Worm (Caenorhabditis elegans) whole organism, late embryonic: ENCODE measurements around the gene F35H12.1.

Experiments
- C08G9.2 ChIP-seq: sonication (generic microtip); optimal IDR thresholded peaks from 2 replicates; lab custom pipeline; 2016; ENCODE audit warnings: mild to moderate bottlenecking, missing genetic modification characterization, moderate library complexity, missing compliant biosample characterization
- C38D4.7 ChIP-seq: fragments of 200-800 bp; sonication (Bioruptor generic); optimal IDR thresholded peaks from 2 replicates; lab custom pipeline; 2018; ENCODE audit warnings: mild to moderate bottlenecking, missing genetic modification characterization, moderate library complexity, missing compliant biosample characterization
- K02D7.2 ChIP-seq: sonication (generic microtip); optimal IDR thresholded peaks from 2 replicates; lab custom pipeline; 2017; ENCODE audit warnings: mild to moderate bottlenecking, missing genetic modification characterization, missing compliant biosample characterization
- T23F11.4 ChIP-seq: fragments of 200-800 bp; sonication (Bioruptor generic); optimal IDR thresholded peaks from 2 replicates; lab custom pipeline; 2018; ENCODE audit warnings: mild to moderate bottlenecking, missing genetic modification characterization, missing compliant biosample characterization
- ceh-19 ChIP-seq: fragments of 200-800 bp; sonication (Bioruptor generic); optimal IDR thresholded peaks from 2 replicates; lab custom pipeline; 2018; ENCODE audit warnings: mild to moderate bottlenecking, missing genetic modification characterization, missing compliant biosample characterization
- ceh-22 ChIP-seq: sonication (generic microtip); optimal IDR thresholded peaks from 2 replicates; lab custom pipeline; 2017; ENCODE audit warnings: missing biosample characterization, missing genetic modification characterization
- ceh-30 ChIP-seq: fragments of 150-350 bp; optimal IDR thresholded peaks from 2 replicates; lab custom pipeline; 2014; ENCODE audit warnings: missing biosample characterization, missing genetic modification characterization
- ceh-31 ChIP-seq: sonication (generic microtip); optimal IDR thresholded peaks from 2 replicates; lab custom pipeline; 2016; ENCODE audit warnings: missing genetic modification characterization, missing compliant biosample characterization
- ceh-34 ChIP-seq: sonication (generic microtip); optimal IDR thresholded peaks from 2 replicates; lab custom pipeline; 2016; ENCODE audit warnings: mild to moderate bottlenecking, missing genetic modification characterization, missing compliant biosample characterization
- ceh-45 ChIP-seq: fragments of 200-800 bp; sonication (Bioruptor generic); IDR thresholded peaks from 2 replicates; pipeline ENCODE4 v1.3.6; 2022; ENCODE audit warnings: missing genetic modification reagents, missing genetic modification characterization, missing compliant biosample characterization
- dmd-4 ChIP-seq: sonication (generic microtip); optimal IDR thresholded peaks from 2 replicates; lab custom pipeline; 2016; ENCODE audit warnings: borderline replicate concordance, missing genetic modification characterization, missing compliant biosample characterization
- elt-4 ChIP-seq: sonication (generic microtip); optimal IDR thresholded peaks from 2 replicates; lab custom pipeline; 2016; ENCODE audit warnings: missing genetic modification characterization, missing compliant biosample characterization
- ets-4 ChIP-seq: sonication (generic microtip); optimal IDR thresholded peaks from 2 replicates; lab custom pipeline; 2016; ENCODE audit warnings: missing genetic modification characterization, missing compliant biosample characterization
- fax-1 ChIP-seq: sonication (generic microtip); optimal IDR thresholded peaks from 2 replicates; lab custom pipeline; 2016; ENCODE audit warnings: missing genotype, missing genetic modification characterization, missing compliant biosample characterization
- gmeb-2 ChIP-seq: sonication (generic microtip); optimal IDR thresholded peaks from 2 replicates; lab custom pipeline; 2016; ENCODE audit warnings: missing genetic modification characterization, inconsistent platforms, missing compliant biosample characterization
- hlh-15 ChIP-seq: sonication (generic microtip); optimal IDR thresholded peaks from 2 replicates; lab custom pipeline; 2016; ENCODE audit warnings: missing genetic modification characterization, missing compliant biosample characterization
- hlh-30 ChIP-seq: sonication (generic microtip); optimal IDR thresholded peaks from 2 replicates; lab custom pipeline; 2017; ENCODE audit warnings: antibody characterized with exemption, missing genetic modification characterization, missing compliant biosample characterization; ENCODE audit not compliant: insufficient read depth
- hlh-6 ChIP-seq: sonication (generic microtip); optimal IDR thresholded peaks from 2 replicates; lab custom pipeline; 2016; ENCODE audit warnings: missing genotype, missing genetic modification characterization, missing compliant biosample characterization
- nfya-1 ChIP-seq: sonication (generic microtip); optimal IDR thresholded peaks from 2 replicates; lab custom pipeline; 2017; ENCODE audit warnings: missing genetic modification characterization, mild to moderate bottlenecking, missing compliant biosample characterization, antibody characterized with exemption, moderate library complexity
- pag-3 ChIP-seq: sonication (generic microtip); optimal IDR thresholded peaks from 2 replicates; lab custom pipeline; 2016; ENCODE audit warnings: missing compliant biosample characterization, missing genetic modification characterization, borderline replicate concordance
- pax-1 ChIP-seq: fragments of 150-350 bp; optimal IDR thresholded peaks from 2 replicates; lab custom pipeline; 2014; ENCODE audit warnings: missing biosample characterization, missing genetic modification characterization
- pros-1 ChIP-seq: fragments of 150-350 bp; optimal IDR thresholded peaks from 2 replicates; lab custom pipeline; 2014; ENCODE audit warnings: missing biosample characterization, missing genetic modification reagents, missing genetic modification characterization
- ref-2 ChIP-seq: sonication (generic microtip); optimal IDR thresholded peaks from 2 replicates; lab custom pipeline; 2016; ENCODE audit warnings: missing genetic modification characterization, missing compliant biosample characterization
- rnt-1 ChIP-seq: sonication (generic microtip); optimal IDR thresholded peaks from 2 replicates; lab custom pipeline; 2016; ENCODE audit warnings: missing genetic modification characterization, missing compliant biosample characterization
- sdc-2 ChIP-seq: sonication (generic microtip); optimal IDR thresholded peaks from 2 replicates; lab custom pipeline; 2016; ENCODE audit warnings: missing genotype, missing genetic modification characterization, missing compliant biosample characterization
- sox-2 ChIP-seq: fragments of 200-800 bp; sonication (Bioruptor generic); IDR thresholded peaks from 2 replicates; pipeline ENCODE4 v1.3.6; 2022; ENCODE audit warnings: missing genetic modification reagents, missing genetic modification characterization, missing compliant biosample characterization
- sox-4 ChIP-seq: sonication (generic microtip); optimal IDR thresholded peaks from 2 replicates; lab custom pipeline; 2017; ENCODE audit warnings: mild to moderate bottlenecking, missing genetic modification characterization, inconsistent platforms, missing compliant biosample characterization
- unc-3 ChIP-seq, 2 experiments: fragments of 200-800 bp in 1 of 2; sonication (Bioruptor generic) in 1 of 2; sonication (generic microtip) in 1 of 2; conservative IDR thresholded peaks in 1 of 2; optimal IDR thresholded peaks in 1 of 2; 2 replicates each; pipeline versions ENCODE4 v1.3.6 to Lab custom; 2016 to 2022; ENCODE audit warnings: missing compliant biosample characterization in 2 of 2, missing genetic modification characterization in 2 of 2, missing genetic modification reagents in 1 of 2
- zip-5 ChIP-seq: sonication (generic microtip); optimal IDR thresholded peaks from 2 replicates; lab custom pipeline; 2016; ENCODE audit warnings: missing genetic modification characterization, missing compliant biosample characterization

The F35H12.1 gene

ce11 chrX:980252-981009, 46.8 kb downstream of the F35H12.1 start, which contains the start of gene C44C1.1:
TSS of gene C44C1.1 (plus strand) at chrX:980776.
- TF ChIP-seq ceh-19 (GFP tag; lab: Kevin White, UChicago) (no peak), unc-3 (GFP tag; conservative IDR thresholded peaks at IDR 0.05; lab: Robert Waterston, UW) (no peak), unc-3 (tag; optimal IDR thresholded peaks at IDR 0.05; lab: Kevin White, UChicago) (no peak), zip-5 (no peak), C38D4.7 (GFP tag; lab: Kevin White, UChicago) (no peak), K02D7.2 (tag; lab: Kevin White, UChicago) (no peak), ref-2 (tag; lab: Kevin White, UChicago) (no peak), pag-3 (tag; lab: Kevin White, UChicago) (no peak)

- TF ChIP-seq dmd-4 (no peak), C08G9.2 (no peak), K02D7.2 (tag; lab: Kevin White, UChicago) (no peak), ceh-22 (no peak), gmeb-2 (tag; lab: Kevin White, UChicago) (no peak), pax-1 (tag; lab: Kevin White, UChicago) (no peak), fax-1 (no peak), pros-1 (no peak), pag-3 (tag; lab: Kevin White, UChicago) (no peak), hlh-6 (no peak), ceh-30 (tag; lab: Kevin White, UChicago) (no peak), zip-5 (no peak), rnt-1 (tag; lab: Kevin White, UChicago) (no peak), ceh-31 (no peak), T23F11.4 (no peak), ceh-45 (GFP tag; lab: Robert Waterston, UW) (no peak), hlh-30 (tag; lab: Kevin White, UChicago) (no peak), sox-4 (tag; lab: Kevin White, UChicago) (no peak), nfya-1 (tag; lab: Kevin White, UChicago) (no peak), ets-4 (no peak)
- TF ChIP-seq, all 69 proteins: peak for 0
These were observed 49.0 kb downstream of the F35H12.1 start for ce11 chrX:982598-982997.

- peak; percentile 61 for TF ChIP-seq elt-4 (tag; lab: Kevin White, UChicago)
- peak; percentile 19 for TF ChIP-seq ref-2 (tag; lab: Kevin White, UChicago)
- TF ChIP-seq ceh-34 (tag; lab: Kevin White, UChicago): peak; percentile 20
- TF ChIP-seq sdc-2 (tag; lab: Kevin White, UChicago): peak; percentile 22
- no peak for TF ChIP-seq sox-2 (GFP tag; lab: Robert Waterston, UW)
- TF ChIP-seq sox-4 (tag; lab: Kevin White, UChicago): peak; percentile 18
- TF ChIP-seq hlh-15 (tag; lab: Kevin White, UChicago): no peak
These were observed 52.9 kb downstream of the F35H12.1 start for ce11 chrX:986463-986862.
